Worm (Caenorhabditis elegans): ENCODE results near the gene ctns-1.

ctns-1 gene

DNA sequence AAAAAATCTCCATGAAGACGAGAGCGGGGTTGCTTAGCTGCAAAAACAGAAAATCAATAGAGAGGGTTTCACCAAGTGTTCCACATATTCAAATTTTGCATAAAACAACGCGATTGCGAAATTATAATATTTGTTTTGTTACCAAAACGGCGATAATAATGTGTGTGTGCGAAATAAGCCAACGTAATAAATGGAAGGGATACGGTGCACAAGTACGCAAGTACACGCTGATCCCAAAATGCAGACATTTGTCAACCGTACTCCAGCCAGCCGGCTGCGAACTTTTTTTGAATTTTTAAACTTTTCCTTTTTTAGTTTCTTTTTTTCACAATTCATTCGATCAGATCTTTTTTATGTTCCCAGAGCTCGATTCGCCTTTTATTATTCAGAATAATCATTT lies 11.9 kb downstream of the ctns-1 start, which contains the start of gene ire-1 (continued):
- peak; percentile 54 for TF ChIP-seq lin-38 (GFP tag; IDR thresholded peaks at IDR 0.05)
- TF ChIP-seq dpl-1 (GFP tag; optimal IDR thresholded peaks at IDR 0.05): peak; percentile 69
- TF ChIP-seq nhr-11 (tag; optimal IDR thresholded peaks at IDR 0.05): no peak
- no peak for TF ChIP-seq F26F4.8 (GFP tag; conservative IDR thresholded peaks at IDR 0.05)
- TF ChIP-seq lin-13 (GFP tag; optimal IDR thresholded peaks at IDR 0.05): peak; percentile 42
- TF ChIP-seq nhr-6 (tag; optimal IDR thresholded peaks at IDR 0.05): peak; percentile 38
- TF ChIP-seq rbr-2 (tag; optimal IDR thresholded peaks at IDR 0.05): peak; percentile 6
- TF ChIP-seq Y48G9A.11 (GFP tag; IDR thresholded peaks at IDR 0.05): no peak
- TF ChIP-seq cey-2 (tag; optimal IDR thresholded peaks at IDR 0.05; ENCODE audit: borderline replicate concordance, insufficient read depth): no peak
- TF ChIP-seq Y75B8A.6 (GFP tag; IDR thresholded peaks at IDR 0.05): no peak
- TF ChIP-seq dmd-6 (GFP tag; IDR thresholded peaks at IDR 0.05): peak; percentile 26; the same call in 1 of the 2 replicates
- TF ChIP-seq dve-1 (tag; optimal IDR thresholded peaks at IDR 0.05; ENCODE audit: insufficient read depth): peak; percentile 72
- TF ChIP-seq ceh-28 (tag; optimal IDR thresholded peaks at IDR 0.05): no peak
- TF ChIP-seq ceh-20 (GFP tag; IDR thresholded peaks at IDR 0.05): no peak

- peak in 1 of 2 experiments; percentile 6 for TF ChIP-seq daf-16 (GFP tag; optimal IDR thresholded peaks at IDR 0.05)
- no peak for TF ChIP-seq daf-16 (tag; optimal IDR thresholded peaks at IDR 0.05)
- TF ChIP-seq pha-4 (GFP tag; IDR thresholded peaks at IDR 0.05): no peak
- TF ChIP-seq pha-4 (tag; optimal IDR thresholded peaks at IDR 0.05): no peak
- TF ChIP-seq Y105C5A.15 (GFP tag; IDR thresholded peaks at IDR 0.05): no peak
- TF ChIP-seq egl-43 (GFP tag; IDR thresholded peaks at IDR 0.05): no peak
Measured at ce11 chrII:8117426-8117825, 19.3 kb downstream of the ctns-1 start.

DNA sequence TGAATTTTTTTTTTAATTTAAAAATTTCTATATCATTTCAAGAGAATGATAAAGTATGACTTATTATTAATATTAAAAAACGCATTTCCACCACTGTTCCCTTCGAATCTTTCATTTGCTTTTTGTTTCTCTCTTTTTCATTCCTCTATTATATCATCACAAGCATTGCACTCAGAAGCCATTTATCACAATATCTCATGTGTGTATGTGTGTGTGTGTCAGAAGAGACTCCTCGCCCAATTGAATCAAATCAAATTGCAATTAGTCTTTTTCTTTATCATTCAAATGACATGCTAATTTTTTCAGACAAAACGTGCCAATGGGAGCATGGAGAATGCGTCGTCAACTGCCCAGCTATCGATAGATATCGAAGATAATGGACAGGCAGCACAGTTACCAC lies 20.6 kb downstream of the ctns-1 start, which contains the start of gene unc-105:
Gene unc-105 (plus strand): TSS at position 301 of the 400 bp plus-strand sequence.
- no peak for TF ChIP-seq ztf-11 (tag; optimal IDR thresholded peaks at IDR 0.05)
- TF ChIP-seq dmd-9 (GFP tag; IDR thresholded peaks at IDR 0.05): no peak
- no peak for TF ChIP-seq daf-19 (GFP tag; conservative IDR thresholded peaks at IDR 0.05)
- TF ChIP-seq fos-1 (tag; optimal IDR thresholded peaks at IDR 0.05): no peak
- no peak for TF ChIP-seq lin-38 (GFP tag; IDR thresholded peaks at IDR 0.05)
- no peak for TF ChIP-seq ceh-44 (GFP tag; IDR thresholded peaks at IDR 0.05)
- no peak for TF ChIP-seq spr-3 (GFP tag; optimal IDR thresholded peaks at IDR 0.05)
- TF ChIP-seq sdz-12 (GFP tag; optimal IDR thresholded peaks at IDR 0.05): no peak
- no peak for TF ChIP-seq ZK546.5 (tag; optimal IDR thresholded peaks at IDR 0.05)
- no peak for TF ChIP-seq mxl-3 (GFP tag; optimal IDR thresholded peaks at IDR 0.05)
- no peak for TF ChIP-seq nhr-6 (tag; optimal IDR thresholded peaks at IDR 0.05)
- no peak for TF ChIP-seq dve-1 (tag; optimal IDR thresholded peaks at IDR 0.05; ENCODE audit: insufficient read depth)
- no peak for TF ChIP-seq attf-4 (tag; optimal IDR thresholded peaks at IDR 0.05)
- no peak for TF ChIP-seq nhr-41 (GFP tag; IDR thresholded peaks at IDR 0.05)
- TF ChIP-seq Y5F2A.4 (GFP tag; optimal IDR thresholded peaks at IDR 0.05): no peak
- TF ChIP-seq R02D3.7 (tag; optimal IDR thresholded peaks at IDR 0.05): no peak
- no peak for TF ChIP-seq daf-8 (GFP tag; IDR thresholded peaks at IDR 0.05)
- no peak for TF ChIP-seq ama-1 (optimal IDR thresholded peaks at IDR 0.05)
- TF ChIP-seq egl-27 (tag; optimal IDR thresholded peaks at IDR 0.05): no peak

- TF ChIP-seq nhr-42 (GFP tag; IDR thresholded peaks at IDR 0.05): no peak
- no peak for TF ChIP-seq zfp-3 (GFP tag; conservative IDR thresholded peaks at IDR 0.05)
- TF ChIP-seq ztf-7 (tag; optimal IDR thresholded peaks at IDR 0.05): no peak
- no peak for TF ChIP-seq dpl-1 (GFP tag; optimal IDR thresholded peaks at IDR 0.05)
- TF ChIP-seq R02D3.7 (tag; optimal IDR thresholded peaks at IDR 0.05): no peak
- TF ChIP-seq mxl-2 (GFP tag; conservative IDR thresholded peaks at IDR 0.05): no peak
- no peak for TF ChIP-seq F26F4.8 (GFP tag; conservative IDR thresholded peaks at IDR 0.05)
- no peak for TF ChIP-seq F44E2.7 (GFP tag; IDR thresholded peaks at IDR 0.05)
- TF ChIP-seq spr-3 (GFP tag; optimal IDR thresholded peaks at IDR 0.05): no peak
- no peak for TF ChIP-seq hlh-30 (tag; optimal IDR thresholded peaks at IDR 0.05; ENCODE audit: insufficient read depth)
- no peak for TF ChIP-seq D1046.2 (GFP tag; IDR thresholded peaks at IDR 0.05)
- TF ChIP-seq T20F7.1 (GFP tag; optimal IDR thresholded peaks at IDR 0.05): no peak
- no peak for TF ChIP-seq ceh-62 (tag; optimal IDR thresholded peaks at IDR 0.05)
- no peak for TF ChIP-seq unc-62 (GFP tag; optimal IDR thresholded peaks at IDR 0.05 in 1 of 2)
- TF ChIP-seq unc-62 (tag; optimal IDR thresholded peaks at IDR 0.05): no peak
Measured at ce11 chrII:8112063-8112462, 24.7 kb downstream of the ctns-1 start, which contains the start of gene lron-4. Gene lron-4, minus strand, starts transcription at chrII:8112163.
